Fruit fly (Drosophila melanogaster): ENCODE data around the gene Eogt.

Eogt gene

DNA sequence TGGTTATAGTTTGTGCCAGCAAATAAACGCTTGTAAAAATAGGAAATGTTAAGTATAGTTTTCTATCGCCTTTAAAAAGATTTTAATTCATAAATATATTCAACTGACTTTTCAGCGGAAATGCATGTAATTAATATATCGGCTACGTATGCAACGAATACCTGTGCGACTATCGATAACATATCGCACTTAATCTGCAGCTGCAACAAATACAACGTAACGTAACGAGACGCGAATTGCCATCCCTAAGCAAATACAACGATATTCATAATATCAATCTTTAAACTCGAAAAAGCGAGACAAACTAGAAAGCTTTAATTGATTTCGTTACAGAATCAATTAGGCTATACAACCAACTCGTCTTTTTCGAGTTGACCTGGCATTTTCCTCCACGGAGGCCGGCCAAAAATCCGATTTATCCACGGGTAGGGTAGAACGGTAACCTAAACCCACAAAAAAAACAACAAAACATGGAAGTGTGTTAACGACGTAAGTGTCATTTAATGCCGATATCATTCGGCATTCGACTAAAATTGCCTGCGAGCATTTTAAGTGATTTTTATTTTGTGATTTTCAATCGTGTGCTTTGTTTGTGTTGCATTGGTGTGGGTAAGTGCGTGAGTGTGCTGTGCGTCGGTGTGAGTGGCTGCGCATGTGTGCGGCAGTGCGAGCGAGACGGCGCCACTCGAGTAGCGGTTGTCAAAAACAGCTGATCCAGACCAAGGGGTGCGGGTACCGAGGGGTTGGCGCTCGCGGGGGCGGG is 5.1 kb upstream of the Eogt start, which contains the start of gene Atxn7 (continued):
- peak; percentile 65 for TF ChIP-seq CG9817 (tag; optimal IDR thresholded peaks at IDR 0.05)
- peak; percentile 68 for TF ChIP-seq CG10209 (GFP tag; optimal IDR thresholded peaks at IDR 0.05)
- TF ChIP-seq Hr78 (GFP tag; optimal IDR thresholded peaks at IDR 0.05): no peak
- peak; percentile 8; the same call in 1 of the 2 replicates for TF ChIP-seq H2.0 (GFP tag; IDR thresholded peaks at IDR 0.05)
- peak; percentile 91 for TF ChIP-seq Ets65A (GFP tag)
- TF ChIP-seq sens (GFP tag): peak; percentile 93
- peak; percentile 61 for TF ChIP-seq CG12299 (tag; optimal IDR thresholded peaks at IDR 0.05)
- TF ChIP-seq Trl (optimal IDR thresholded peaks at IDR 0.05): no peak
- peak; percentile 52 for TF ChIP-seq Trl (GFP tag; optimal IDR thresholded peaks at IDR 0.05)
- TF ChIP-seq Tbp (GFP tag; optimal IDR thresholded peaks at IDR 0.05): no peak
- TF ChIP-seq cato (GFP tag; optimal IDR thresholded peaks at IDR 0.05; ENCODE audit: borderline replicate concordance): no peak
- TF ChIP-seq tin (GFP tag; optimal IDR thresholded peaks at IDR 0.05): peak; percentile 44
- TF ChIP-seq Hr51 (GFP tag; optimal IDR thresholded peaks at IDR 0.05): peak; percentile 45 to 67
- no peak for TF ChIP-seq Dfd (GFP tag; optimal IDR thresholded peaks at IDR 0.05)
- peak; percentile 96 for TF ChIP-seq CG6791 (GFP tag; IDR thresholded peaks at IDR 0.05; ENCODE audit: partially characterized antibody)
- peak; percentile 76 for TF ChIP-seq salm (tag; optimal IDR thresholded peaks at IDR 0.05)
- TF ChIP-seq CG3995 (GFP tag; optimal IDR thresholded peaks at IDR 0.05): peak; percentile 92
- peak; percentile 24 to 89 for TF ChIP-seq Pdp1 (GFP tag; optimal IDR thresholded peaks at IDR 0.05)
- peak; percentile 76 for TF ChIP-seq Asciz (GFP tag; optimal IDR thresholded peaks at IDR 0.05)
- peak; percentile 70 for TF ChIP-seq Meics (GFP tag; optimal IDR thresholded peaks at IDR 0.05)
- no peak for TF ChIP-seq cas (GFP tag; IDR thresholded peaks at IDR 0.05)
- peak; percentile 83 for TF ChIP-seq vnd (GFP tag; IDR thresholded peaks at IDR 0.05; ENCODE audit: partially characterized antibody)
- peak; percentile 3 for TF ChIP-seq CG11398 (GFP tag; optimal IDR thresholded peaks at IDR 0.05)
- no peak for TF ChIP-seq CG15479 (GFP tag; optimal IDR thresholded peaks at IDR 0.05)
- TF ChIP-seq wor (GFP tag; IDR thresholded peaks at IDR 0.05): 0 out of 2 replicates have a peak, but pooled peaks have one; percentile 22
- TF ChIP-seq CG31388 (GFP tag; optimal IDR thresholded peaks at IDR 0.05): no peak
- TF ChIP-seq CG11247 (GFP tag; IDR thresholded peaks at IDR 0.05): peak; percentile 54
- TF ChIP-seq HmgD (GFP tag; optimal IDR thresholded peaks at IDR 0.05): peak; percentile 54
- TF ChIP-seq CG7987 (GFP tag; optimal IDR thresholded peaks at IDR 0.05): peak; percentile 89
- TF ChIP-seq ab (GFP tag; optimal IDR thresholded peaks at IDR 0.05): no peak
- peak; percentile 10 for TF ChIP-seq Hmx (GFP tag; optimal IDR thresholded peaks at IDR 0.05)
- peak; percentile 88 for TF ChIP-seq unc-4 (GFP tag; IDR thresholded peaks at IDR 0.05; ENCODE audit: partially characterized antibody)
- no peak for TF ChIP-seq CkIIα-i1 (GFP tag; IDR thresholded peaks at IDR 0.05)
- TF ChIP-seq CG33213 (GFP tag; optimal IDR thresholded peaks at IDR 0.05): peak; percentile 83
- peak; percentile 46 for TF ChIP-seq CG4820 (GFP tag; optimal IDR thresholded peaks at IDR 0.05)
- TF ChIP-seq CG10147 (GFP tag; optimal IDR thresholded peaks at IDR 0.05): no peak
- peak; percentile 28 for TF ChIP-seq Sry-β (GFP tag; optimal IDR thresholded peaks at IDR 0.05)
- peak; percentile 48; the same call in 1 of the 2 replicates for TF ChIP-seq CG4360 (GFP tag; IDR thresholded peaks at IDR 0.05)
- no peak for TF ChIP-seq Ravus (GFP tag; IDR thresholded peaks at IDR 0.05)
- TF ChIP-seq CG8388 (GFP tag; optimal IDR thresholded peaks at IDR 0.05): peak; percentile 53
- TF ChIP-seq Lim3 (GFP tag; IDR thresholded peaks at IDR 0.05): no peak
- TF ChIP-seq CG15601 (tag; optimal IDR thresholded peaks at IDR 0.05): peak; percentile 76
- peak; percentile 88 for TF ChIP-seq Doc3 (GFP tag; IDR thresholded peaks at IDR 0.05; ENCODE audit: partially characterized antibody)
- TF ChIP-seq Six4 (GFP tag; optimal IDR thresholded peaks at IDR 0.05): no peak
- no peak for TF ChIP-seq CG10959 (GFP tag; IDR thresholded peaks at IDR 0.05)
- TF ChIP-seq repo (GFP tag; optimal IDR thresholded peaks at IDR 0.05): peak; percentile 1
- TF ChIP-seq gce (GFP tag; IDR thresholded peaks at IDR 0.05): no peak
- TF ChIP-seq Oaz (GFP tag; IDR thresholded peaks at IDR 0.05): peak; percentile 41
- TF ChIP-seq B-H1 (GFP tag; IDR thresholded peaks at IDR 0.05): no peak

Data from whole organism, embryonic.